Worm (Caenorhabditis elegans): ENCODE results near the gene srh-301.
"Not testable (repeated sequence)": the region's sequence is repeated elsewhere in the genome, so short reads cannot be mapped to it uniquely, and the experiment has no call there.

srh-301 gene

DNA sequence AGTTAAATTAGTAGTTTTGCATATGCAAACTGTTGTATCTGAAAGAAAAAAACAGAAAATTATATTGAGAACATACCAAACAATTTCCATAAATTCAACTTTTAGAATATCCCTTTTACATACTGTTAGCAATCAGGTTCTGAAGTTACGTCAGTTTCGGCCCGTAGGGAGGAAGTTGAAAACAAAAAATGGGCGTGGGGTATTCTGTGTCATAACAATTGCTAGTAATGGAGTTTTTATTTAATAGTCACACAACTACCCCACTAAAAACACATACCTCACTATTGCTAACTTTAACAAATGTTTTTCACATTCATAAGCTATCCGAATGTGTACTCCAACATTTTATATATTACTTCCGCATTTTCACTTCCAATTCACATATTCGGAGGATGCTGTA is 2.9 kb upstream of the srh-301 start, which contains the start of gene srh-300:
srh-300 (plus strand) TSS at position 301 of the 400 bp plus-strand sequence.
- TF ChIP-seq unc-62 (GFP tag; optimal IDR thresholded peaks at IDR 0.05), result no peak

DNA sequence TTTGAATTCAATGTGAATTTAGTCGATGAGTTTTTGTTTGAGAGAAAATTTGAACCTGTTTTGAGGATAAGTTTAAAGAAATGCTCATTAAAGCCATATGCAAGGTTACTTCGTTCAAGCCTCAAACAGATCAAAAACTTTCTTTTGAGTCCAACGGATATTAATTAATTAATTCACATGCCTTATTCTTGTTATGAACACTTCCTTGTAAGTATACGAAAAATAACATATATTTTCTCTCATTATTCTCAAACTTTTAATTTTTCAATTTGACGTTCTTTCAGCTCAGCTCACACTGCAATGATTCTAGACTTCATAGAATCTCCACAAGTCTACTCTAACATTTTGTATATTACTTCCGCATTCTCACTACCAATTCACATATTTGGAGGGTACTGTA is 3.6 kb downstream of the srh-301 start, which contains the start of gene srh-304:
srh-304 (plus strand) TSS at position 301 of the 400 bp plus-strand sequence.
- TF ChIP-seq unc-62 (GFP tag; optimal IDR thresholded peaks at IDR 0.05), result no peak

DNA sequence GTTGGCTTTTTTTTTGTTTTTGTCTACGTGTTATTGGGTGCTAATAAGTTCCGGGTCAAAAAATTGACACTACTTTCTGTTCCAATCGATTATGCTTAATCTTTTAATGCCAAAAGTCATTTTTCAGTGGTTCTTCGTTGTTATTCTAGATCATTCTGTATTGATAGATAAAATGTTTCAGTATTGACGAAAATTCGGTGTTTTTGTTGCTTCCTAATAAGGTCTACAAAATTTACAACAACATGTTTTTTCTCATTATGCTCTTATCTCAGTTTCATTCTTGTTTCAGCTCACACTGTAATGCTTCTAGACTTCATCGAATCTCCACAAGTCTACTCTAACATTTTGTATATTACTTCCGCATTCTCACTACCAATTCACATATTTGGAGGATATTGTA is 6.6 kb downstream of the srh-301 start, which contains the start of gene srh-303:
srh-303 (plus strand) TSS at position 301 of the 400 bp plus-strand sequence.
- no peak for TF ChIP-seq unc-62 (GFP tag; optimal IDR thresholded peaks at IDR 0.05)

DNA sequence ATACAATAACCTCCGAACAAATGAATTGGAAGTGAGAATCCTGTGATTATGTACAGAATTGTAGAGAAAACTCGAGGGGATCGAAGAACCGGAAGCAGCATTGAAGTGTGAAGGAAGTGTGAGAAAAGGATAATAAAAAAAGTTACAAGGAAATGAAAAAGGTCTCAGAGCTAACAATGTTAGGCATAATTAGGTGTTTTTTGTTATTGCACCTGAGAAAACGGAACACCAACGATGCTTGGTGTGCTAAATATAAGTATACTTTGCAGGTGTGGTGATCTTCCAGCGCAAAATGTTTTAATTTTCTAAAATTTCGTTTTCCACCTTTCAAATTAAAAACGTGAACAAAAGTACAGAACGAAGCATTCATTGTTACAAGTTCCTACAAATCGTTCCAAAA is 19.4 kb downstream of the srh-301 start, which contains the start of gene srh-286:
srh-286 (minus strand) TSS at position 101 of the 400 bp plus-strand sequence.
- TF ChIP-seq unc-62 (GFP tag; optimal IDR thresholded peaks at IDR 0.05), result no peak

DNA sequence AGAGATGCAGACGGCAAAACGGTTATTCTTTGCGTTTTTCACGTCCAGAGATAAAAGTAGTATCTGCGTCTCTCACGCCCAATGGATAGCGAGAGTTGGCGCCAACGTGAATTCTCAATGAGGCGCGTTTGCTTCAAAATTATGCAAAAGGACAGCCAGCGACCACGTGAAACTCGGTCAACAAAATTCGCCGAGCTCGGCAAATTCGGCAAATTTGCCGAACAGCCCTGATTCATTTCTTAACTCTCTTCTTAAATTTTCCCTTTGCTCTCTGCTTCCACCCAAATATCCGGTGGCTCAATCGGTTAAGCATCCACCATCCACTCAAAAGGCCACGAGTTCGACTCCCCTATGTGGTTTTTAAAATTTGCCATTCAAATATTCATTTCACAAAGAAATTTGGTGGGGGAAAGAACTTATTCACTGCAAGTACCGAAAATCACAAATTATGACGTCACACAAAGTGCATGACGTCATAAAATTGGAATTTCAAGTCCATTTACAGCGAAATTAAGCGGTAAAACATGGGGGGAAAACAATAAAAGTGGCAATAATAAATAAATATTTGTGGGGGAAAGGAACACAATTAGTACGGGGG is 20.8 kb downstream of the srh-301 start:
- no peak for TF ChIP-seq unc-62 (GFP tag; optimal IDR thresholded peaks at IDR 0.05)

DNA sequence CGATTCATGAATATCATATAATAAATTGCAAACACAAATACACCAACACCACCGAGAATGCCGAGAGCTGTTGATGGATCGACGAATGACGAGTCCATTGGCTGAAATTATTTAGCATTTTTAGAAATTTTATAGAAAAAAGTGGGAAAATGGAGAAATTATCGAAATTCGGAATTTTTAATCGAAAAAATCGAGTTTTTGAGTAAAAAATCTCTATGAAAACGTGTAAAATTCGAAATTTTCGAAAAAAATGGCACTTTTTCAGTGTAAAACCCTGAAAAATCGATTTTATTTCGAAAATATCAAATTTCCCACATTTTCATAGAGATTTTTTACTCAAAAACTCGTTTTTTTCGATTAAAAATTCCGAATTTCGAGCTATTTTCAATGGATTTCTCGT is 31.2 kb downstream of the srh-301 start, which contains the start of gene tcc-1:
tcc-1 (minus strand) TSS at position 101 of the 400 bp plus-strand sequence.
- no peak for TF ChIP-seq unc-62 (GFP tag; optimal IDR thresholded peaks at IDR 0.05)

DNA sequence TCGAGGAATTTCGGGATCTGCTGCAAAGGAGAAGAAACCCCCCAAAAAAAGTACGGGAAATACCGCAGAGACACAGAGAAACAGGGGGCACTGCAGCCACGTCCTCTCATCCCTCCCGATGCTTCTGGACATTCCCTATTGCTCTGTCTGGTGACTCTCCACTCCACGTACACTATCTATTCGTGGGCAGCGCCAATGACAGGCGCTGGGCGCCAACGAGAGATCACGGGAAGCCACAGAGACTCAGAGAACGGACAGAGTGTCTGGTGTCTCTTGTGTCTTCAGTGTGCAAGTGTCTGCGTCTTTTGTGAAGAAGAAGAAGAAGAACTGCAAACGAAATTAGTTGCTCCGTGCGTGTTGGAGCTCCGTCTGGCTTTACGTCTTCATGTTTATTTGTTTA is 33.2 kb downstream of the srh-301 start:
- no peak for TF ChIP-seq unc-62 (GFP tag; optimal IDR thresholded peaks at IDR 0.05)

DNA sequence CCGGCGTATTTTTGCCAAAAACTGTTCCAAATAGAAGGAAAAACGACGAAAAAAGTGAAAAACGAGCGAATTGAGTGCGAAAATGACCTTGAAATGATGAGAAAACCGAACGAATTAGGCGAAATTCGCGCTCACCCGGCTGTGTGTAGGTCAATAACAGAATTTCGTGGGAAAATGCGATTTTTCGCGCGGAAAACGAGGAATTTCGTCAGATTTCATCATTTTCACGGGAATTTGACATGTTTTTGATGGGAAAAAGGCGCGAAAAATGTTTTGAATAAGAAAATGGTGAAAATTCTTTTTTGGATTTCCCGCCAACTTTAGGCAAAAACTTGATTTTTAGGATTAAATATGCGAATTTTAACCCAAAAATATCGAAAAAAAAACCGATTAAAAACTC is 34.4 kb downstream of the srh-301 start:
- TF ChIP-seq unc-62 (GFP tag; optimal IDR thresholded peaks at IDR 0.05), result no peak

DNA sequence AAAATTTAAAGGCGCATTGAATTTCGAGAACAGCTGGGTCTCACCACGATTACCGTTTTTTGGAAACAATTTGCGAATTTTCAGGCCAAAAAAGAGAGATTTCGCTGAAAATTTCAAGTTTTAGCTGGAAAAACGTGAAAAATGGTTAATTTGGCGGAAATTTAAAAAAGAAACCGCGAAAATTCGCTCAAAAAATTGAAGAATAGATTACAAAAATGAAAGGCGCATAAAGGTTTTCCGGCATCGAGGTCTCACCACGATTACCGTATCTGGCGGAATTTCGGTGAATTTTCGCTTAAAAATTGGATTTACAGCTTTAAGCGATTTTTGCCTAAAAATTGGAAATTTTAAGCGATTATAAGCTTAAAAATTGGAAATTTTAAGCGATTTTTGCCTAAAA is 34.8 kb downstream of the srh-301 start:
- no peak for TF ChIP-seq unc-62 (GFP tag; optimal IDR thresholded peaks at IDR 0.05)

DNA sequence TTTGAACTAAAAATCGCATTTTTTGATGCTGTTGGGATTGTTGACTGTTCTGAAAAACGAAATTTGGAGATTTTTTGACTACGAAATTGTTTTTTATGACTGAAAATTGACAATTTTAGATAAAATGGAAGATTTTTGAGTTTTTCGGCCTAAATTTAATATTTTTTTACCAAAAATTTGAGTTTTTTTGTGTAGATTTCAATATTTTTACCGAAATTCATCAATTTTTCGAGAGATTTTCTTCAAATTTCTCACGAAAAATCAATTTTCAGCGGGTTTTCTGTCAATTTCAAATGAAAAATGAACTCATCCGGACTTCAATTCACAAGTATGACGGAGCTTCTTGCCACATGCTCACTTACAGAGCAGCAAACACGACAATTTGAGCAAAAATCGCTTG is 40.6 kb downstream of the srh-301 start, which contains the start of gene Y59A8A.8:
Y59A8A.8 (plus strand) TSS at position 301 of the 400 bp plus-strand sequence.
- not testable (repeated sequence) for TF ChIP-seq unc-62 (GFP tag; optimal IDR thresholded peaks at IDR 0.05)

DNA sequence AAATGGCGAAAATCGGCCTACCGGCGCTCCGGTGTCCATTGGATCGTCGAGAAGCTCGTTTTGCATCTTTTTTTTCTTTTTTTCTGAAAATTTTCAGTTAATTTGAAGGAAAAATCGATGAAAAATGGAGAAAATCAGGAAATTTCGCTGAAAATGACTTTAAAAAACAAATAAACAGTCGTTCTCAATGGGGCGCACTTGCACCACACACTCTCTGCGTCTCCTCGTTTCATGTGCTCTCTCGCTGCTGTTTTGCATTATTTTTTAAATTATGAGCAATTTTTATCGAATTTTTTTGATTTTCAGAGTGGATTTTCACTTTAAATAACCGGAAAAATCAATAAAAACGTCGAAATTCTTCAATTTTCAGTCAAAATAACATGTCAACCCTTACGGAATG is 45.9 kb downstream of the srh-301 start, which contains the start of gene csn-1:
csn-1 (minus strand) TSS at position 83 of the 400 bp plus-strand sequence.
- TF ChIP-seq unc-62 (GFP tag; optimal IDR thresholded peaks at IDR 0.05), result no peak

DNA sequence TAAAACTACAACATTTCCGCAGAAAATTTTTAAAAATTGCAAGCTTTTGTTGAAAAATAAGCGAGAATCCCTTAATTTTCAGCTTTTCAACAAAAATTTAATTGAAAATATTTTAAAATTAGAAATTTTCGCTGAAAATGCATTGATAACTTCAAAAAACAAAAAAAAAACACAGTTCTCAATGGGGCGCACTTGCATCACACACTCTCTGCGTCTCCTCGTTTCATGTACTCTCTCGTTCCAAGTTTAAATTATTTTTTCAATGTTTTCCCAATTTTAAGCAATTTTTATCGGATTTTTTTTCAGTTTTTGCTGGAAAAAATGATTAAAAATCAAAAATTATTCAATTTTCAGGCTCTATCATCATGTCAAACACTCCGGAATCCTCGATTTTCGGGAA is 46.3 kb downstream of the srh-301 start, which contains the start of gene phf-14:
phf-14 (plus strand) TSS at position 345 of the 400 bp plus-strand sequence.
- TF ChIP-seq unc-62 (GFP tag; optimal IDR thresholded peaks at IDR 0.05), result no peak
